Worm (Caenorhabditis elegans): Measurements from ENCODE around the gene dnj-9.

The dnj-9 gene

DNA sequence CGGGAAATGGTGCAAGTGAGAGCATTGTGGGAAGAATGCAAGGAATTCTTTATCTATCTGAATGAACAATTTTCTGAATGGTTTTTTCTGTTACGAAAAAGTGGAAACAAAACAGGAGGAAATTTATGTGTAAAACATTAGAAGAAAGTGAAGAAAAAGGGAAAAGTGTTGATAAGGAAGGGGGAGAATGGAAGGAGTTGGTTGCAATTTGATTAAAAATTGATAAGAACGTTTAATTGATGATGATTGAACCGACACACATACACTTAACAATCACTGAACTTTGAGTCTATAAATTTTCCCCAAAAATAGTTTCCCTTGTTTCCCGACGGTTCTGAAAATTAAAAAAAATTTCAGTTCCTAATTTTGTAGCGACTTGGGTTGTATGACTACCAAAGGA, 48.9 kb upstream of the dnj-9 start:
- TF ChIP-seq nhr-10 (tag; optimal IDR thresholded peaks at IDR 0.05) (no peak), alr-1 (tag; optimal IDR thresholded peaks at IDR 0.05) (no peak), ceh-82 (tag; optimal IDR thresholded peaks at IDR 0.05) (no peak), aly-2 (tag; optimal IDR thresholded peaks at IDR 0.05) (no peak), snpc-4 (tag; optimal IDR thresholded peaks at IDR 0.05) (no peak), elt-1 (tag; optimal IDR thresholded peaks at IDR 0.05) (no peak), F13H6.1 (tag; optimal IDR thresholded peaks at IDR 0.05) (no peak), sma-3 (GFP tag; optimal IDR thresholded peaks at IDR 0.05) (no peak), nhr-12 (tag; optimal IDR thresholded peaks at IDR 0.05) (no peak), nhr-21 (tag; optimal IDR thresholded peaks at IDR 0.05) (no peak), lsy-2 (tag; optimal IDR thresholded peaks at IDR 0.05) (no peak), blmp-1 (tag; optimal IDR thresholded peaks at IDR 0.05; ENCODE audit: insufficient read depth) (peak; percentile 77), fos-1 (tag; optimal IDR thresholded peaks at IDR 0.05) (peak; percentile 83), nhr-6 (tag; optimal IDR thresholded peaks at IDR 0.05) (no peak), crh-2 (tag; optimal IDR thresholded peaks at IDR 0.05) (peak; percentile 24)

DNA sequence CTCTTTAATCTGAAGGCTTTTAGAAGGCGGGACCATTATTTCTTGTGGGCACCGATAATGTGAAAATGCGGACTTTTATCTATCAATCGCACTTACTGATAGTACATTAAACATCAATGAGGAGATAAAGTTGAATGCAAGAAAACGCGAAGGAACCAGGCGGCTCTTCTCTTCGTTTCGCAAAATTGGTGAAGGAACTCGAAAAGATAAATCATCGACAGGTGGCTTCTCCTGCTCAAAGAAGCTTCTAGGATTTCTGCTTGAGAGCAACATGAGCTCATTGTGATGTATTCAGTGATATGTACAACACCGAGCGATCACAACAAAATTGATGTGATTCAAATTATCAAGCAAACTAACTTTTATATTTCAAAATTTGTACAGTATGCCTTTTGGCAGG, 46.1 kb upstream of the dnj-9 start:
- TF ChIP-seq nhr-21 (tag; optimal IDR thresholded peaks at IDR 0.05) = no peak
- TF ChIP-seq lin-11 (tag; optimal IDR thresholded peaks at IDR 0.05) = no peak
- TF ChIP-seq sma-9 (GFP tag; optimal IDR thresholded peaks at IDR 0.05) = peak; percentile 48
- TF ChIP-seq sma-9 (tag; optimal IDR thresholded peaks at IDR 0.05) = no peak
- peak; percentile 35 for TF ChIP-seq F13H6.1 (tag; optimal IDR thresholded peaks at IDR 0.05)
- no peak for TF ChIP-seq ztf-1 (GFP tag; conservative IDR thresholded peaks at IDR 0.05)
- peak in 1 of 2 experiments; percentile 40 for TF ChIP-seq lsy-2 (tag; optimal IDR thresholded peaks at IDR 0.05)
- no peak for TF ChIP-seq lin-39 (tag; optimal IDR thresholded peaks at IDR 0.05)
- peak; percentile 16 for TF ChIP-seq nhr-129 (tag; optimal IDR thresholded peaks at IDR 0.05)

DNA sequence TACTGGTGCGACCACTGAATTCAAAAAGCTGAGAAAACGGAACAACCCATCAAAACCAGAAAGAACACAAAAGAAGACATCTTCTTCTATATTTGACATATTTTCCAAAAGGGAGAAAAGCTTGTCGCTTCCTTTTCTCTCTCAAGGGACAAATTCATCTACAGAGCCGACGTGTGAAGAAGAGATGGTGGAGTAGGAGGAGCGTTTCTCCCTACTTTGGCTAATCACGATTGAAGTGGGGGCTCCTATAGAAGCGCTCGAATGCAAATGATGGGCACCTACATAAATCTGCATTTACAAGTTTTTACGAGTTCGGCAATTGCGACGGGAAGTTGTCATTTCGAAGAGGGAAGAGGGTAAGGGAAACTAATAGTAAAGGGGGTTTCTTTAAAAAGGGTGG, 45.6 kb upstream of the dnj-9 start:
- TF ChIP-seq ceh-82 (tag; optimal IDR thresholded peaks at IDR 0.05) = no peak
- peak; percentile 68 for TF ChIP-seq mab-5 (tag; optimal IDR thresholded peaks at IDR 0.05)
- TF ChIP-seq zag-1 (tag; optimal IDR thresholded peaks at IDR 0.05) = no peak
- peak; percentile 3 for TF ChIP-seq Y55F3AM.14 (GFP tag; optimal IDR thresholded peaks at IDR 0.05)
- no peak for TF ChIP-seq sem-4 (tag; optimal IDR thresholded peaks at IDR 0.05)
- no peak for TF ChIP-seq ztf-1 (GFP tag; conservative IDR thresholded peaks at IDR 0.05)

DNA sequence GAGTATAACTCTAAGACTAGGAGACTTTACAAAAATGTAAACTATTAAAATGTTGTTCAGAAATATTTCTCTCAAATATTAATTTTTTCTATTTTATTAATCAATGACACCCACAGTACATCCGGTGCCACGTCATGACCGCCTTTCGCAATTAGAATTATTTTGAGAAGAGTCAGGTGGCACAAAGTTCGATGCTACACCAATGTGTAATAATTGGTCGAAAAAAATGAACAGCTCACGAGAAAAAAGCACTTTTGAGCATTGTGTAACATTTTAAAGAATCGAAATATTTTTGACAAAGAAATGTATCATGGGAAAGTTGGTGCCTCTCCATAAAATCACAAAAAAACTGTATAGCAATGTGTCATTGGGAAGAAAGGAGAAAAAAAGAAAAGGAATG, 45.1 kb upstream of the dnj-9 start:
- no peak for TF ChIP-seq ceh-16 (tag; optimal IDR thresholded peaks at IDR 0.05)
- TF ChIP-seq peb-1 (tag; optimal IDR thresholded peaks at IDR 0.05) = no peak
- no peak for TF ChIP-seq mbf-1 (tag; optimal IDR thresholded peaks at IDR 0.05)
- peak; percentile 11 for TF ChIP-seq sma-9 (GFP tag; optimal IDR thresholded peaks at IDR 0.05)
- TF ChIP-seq sma-9 (tag; optimal IDR thresholded peaks at IDR 0.05) = no peak
- no peak for TF ChIP-seq C34F6.9 (tag; optimal IDR thresholded peaks at IDR 0.05)
- peak; percentile 55 for TF ChIP-seq crh-2 (tag; optimal IDR thresholded peaks at IDR 0.05)
- no peak for TF ChIP-seq nhr-10 (tag; optimal IDR thresholded peaks at IDR 0.05)
- TF ChIP-seq unc-55 (GFP tag; optimal IDR thresholded peaks at IDR 0.05) = no peak
- TF ChIP-seq snpc-4 (tag; optimal IDR thresholded peaks at IDR 0.05) = no peak
- peak; percentile 7 for TF ChIP-seq nhr-129 (tag; optimal IDR thresholded peaks at IDR 0.05)
- no peak for TF ChIP-seq nhr-237 (tag; optimal IDR thresholded peaks at IDR 0.05)
- TF ChIP-seq Y55F3AM.14 (GFP tag; optimal IDR thresholded peaks at IDR 0.05) = no peak
- no peak for TF ChIP-seq lin-39 (tag; optimal IDR thresholded peaks at IDR 0.05)
- no peak for TF ChIP-seq nhr-6 (tag; optimal IDR thresholded peaks at IDR 0.05)
- TF ChIP-seq nhr-11 (tag; optimal IDR thresholded peaks at IDR 0.05) = no peak
- TF ChIP-seq R02D3.7 (tag; optimal IDR thresholded peaks at IDR 0.05) = no peak
- TF ChIP-seq nhr-77 (tag; optimal IDR thresholded peaks at IDR 0.05) = no peak
- no peak for TF ChIP-seq ama-1 (optimal IDR thresholded peaks at IDR 0.05)

DNA sequence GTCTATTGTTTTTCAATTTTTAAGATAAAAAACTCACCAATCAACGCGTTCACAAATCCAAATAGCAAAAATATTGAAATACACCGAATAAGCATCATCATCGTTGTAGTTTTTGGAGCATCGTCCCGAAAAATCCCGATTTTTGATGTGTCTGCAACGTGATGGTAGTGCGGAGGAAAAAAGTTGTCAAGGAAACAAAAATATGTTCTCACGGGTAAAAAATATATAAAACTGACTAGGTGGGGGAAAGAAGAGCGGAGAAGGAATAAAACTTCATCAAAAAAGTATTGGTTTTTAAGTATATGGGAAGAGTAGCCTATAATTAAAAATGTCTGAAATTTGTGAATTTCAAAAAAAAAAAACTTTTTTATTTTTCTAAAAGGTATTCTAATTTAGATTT, 39.9 kb upstream of the dnj-9 start, which contains the start of gene rig-6:
Gene rig-6 (minus strand): TSS at position 101 of the 400 bp plus-strand sequence.
- TF ChIP-seq Y55F3AM.14 (GFP tag; optimal IDR thresholded peaks at IDR 0.05) (no peak), unc-39 (tag; optimal IDR thresholded peaks at IDR 0.05) (no peak), unc-62 (GFP tag; optimal IDR thresholded peaks at IDR 0.05) (no peak), ztf-1 (GFP tag; conservative IDR thresholded peaks at IDR 0.05) (no peak), egl-27 (tag; optimal IDR thresholded peaks at IDR 0.05) (no peak), lin-39 (tag; optimal IDR thresholded peaks at IDR 0.05) (no peak), lin-11 (tag; optimal IDR thresholded peaks at IDR 0.05) (no peak), F13H6.1 (tag; optimal IDR thresholded peaks at IDR 0.05) (no peak), dmd-4 (tag; optimal IDR thresholded peaks at IDR 0.05) (no peak), nhr-12 (tag; optimal IDR thresholded peaks at IDR 0.05) (no peak), gmeb-1 (tag; optimal IDR thresholded peaks at IDR 0.05) (no peak), ceh-82 (tag; optimal IDR thresholded peaks at IDR 0.05) (no peak), skn-1 (tag; optimal IDR thresholded peaks at IDR 0.05) (no peak), ztf-11 (tag; optimal IDR thresholded peaks at IDR 0.05) (no peak), fos-1 (tag; optimal IDR thresholded peaks at IDR 0.05) (no peak)
